Worm (Caenorhabditis elegans) whole organism, midembryonic: Measurements from ENCODE around the gene ZK1236.1.

Experiments
- T22C8.4 ChIP-seq: fragments of 200-800 bp; sonication (Bioruptor generic); IDR thresholded peaks from 2 replicates; pipeline ENCODE4 v1.3.6; 2022; ENCODE audit warnings: missing genetic modification characterization, missing compliant biosample characterization
- flt-1 ChIP-seq: fragments of 200-800 bp; sonication (Bioruptor generic); IDR thresholded peaks from 2 replicates; pipeline ENCODE4 v1.3.6; 2022; ENCODE audit warnings: missing genetic modification characterization, missing compliant biosample characterization
- tab-1 ChIP-seq: fragments of 200-800 bp; sonication (Bioruptor generic); IDR thresholded peaks from 2 replicates; pipeline ENCODE4 v1.3.6; 2022; ENCODE audit warnings: missing genetic modification characterization, missing compliant biosample characterization
- ztf-29 ChIP-seq: fragments of 200-800 bp; sonication (Bioruptor generic); IDR thresholded peaks from 2 replicates; pipeline ENCODE4 v1.3.6; 2022; ENCODE audit warnings: missing genetic modification reagents, missing genetic modification characterization, missing compliant biosample characterization

- TF ChIP-seq tab-1 (GFP tag; lab: Robert Waterston, UW), result no peak
- no peak for TF ChIP-seq T22C8.4 (GFP tag; lab: Robert Waterston, UW)
- no peak for TF ChIP-seq ztf-29 (GFP tag; lab: Robert Waterston, UW)
- no peak for TF ChIP-seq flt-1 (GFP tag; lab: Robert Waterston, UW)
Measured at ce11 chrIII:8392307-8392706, 36.8 kb upstream of the ZK1236.1 start.
